Worm (Caenorhabditis elegans): Measurements from ENCODE around the gene luc-7L3.

- TF ChIP-seq nhr-42 (GFP tag; IDR thresholded peaks at IDR 0.05) = no peak
- no peak for TF ChIP-seq lin-39 (tag; optimal IDR thresholded peaks at IDR 0.05)
- TF ChIP-seq unc-62 (GFP tag; optimal IDR thresholded peaks at IDR 0.05 in 1 of 2) = no peak
- TF ChIP-seq unc-62 (tag; optimal IDR thresholded peaks at IDR 0.05) = no peak
- no peak for TF ChIP-seq ama-1 (optimal IDR thresholded peaks at IDR 0.05)
- TF ChIP-seq pha-4 (GFP tag; IDR thresholded peaks at IDR 0.05) = no peak
- TF ChIP-seq pha-4 (tag; optimal IDR thresholded peaks at IDR 0.05) = no peak
- no peak for TF ChIP-seq lin-38 (GFP tag; IDR thresholded peaks at IDR 0.05)
- TF ChIP-seq ces-1 (GFP tag; optimal IDR thresholded peaks at IDR 0.05) = no peak
- TF ChIP-seq lir-3 (tag; optimal IDR thresholded peaks at IDR 0.05) = no peak
These were observed 11.0 kb upstream of the luc-7L3 start, which contains the start of gene C50D2.2 for ce11 chrII:108865-109264.

Measured in whole organism, L4 larva.